Worm (Caenorhabditis elegans) whole organism, L4/young adult: ENCODE data around the gene Y39A3CL.3.

Experiments used
- dao-5 ChIP-seq: sonication (generic microtip); optimal IDR thresholded peaks from 2 replicates; lab custom pipeline; 2016; ENCODE audit warnings: missing genotype, missing genetic modification characterization, moderate library complexity, missing compliant biosample characterization
- him-1 ChIP-seq: sonication (generic microtip); optimal IDR thresholded peaks from 2 replicates; lab custom pipeline; 2016; ENCODE audit warnings: missing genotype, missing genetic modification reagents, missing genetic modification characterization, missing compliant biosample characterization

- TF ChIP-seq him-1 (tag; lab: Kevin White, UChicago) (no peak), dao-5 (tag; lab: Kevin White, UChicago) (no peak)
Measured at ce11 chrIII:1733001-1733400, 44.6 kb upstream of the Y39A3CL.3 start, which contains the start of gene ser-4.
